Fruit fly (Drosophila melanogaster): Measurements from ENCODE around the gene CG13039.

DNA sequence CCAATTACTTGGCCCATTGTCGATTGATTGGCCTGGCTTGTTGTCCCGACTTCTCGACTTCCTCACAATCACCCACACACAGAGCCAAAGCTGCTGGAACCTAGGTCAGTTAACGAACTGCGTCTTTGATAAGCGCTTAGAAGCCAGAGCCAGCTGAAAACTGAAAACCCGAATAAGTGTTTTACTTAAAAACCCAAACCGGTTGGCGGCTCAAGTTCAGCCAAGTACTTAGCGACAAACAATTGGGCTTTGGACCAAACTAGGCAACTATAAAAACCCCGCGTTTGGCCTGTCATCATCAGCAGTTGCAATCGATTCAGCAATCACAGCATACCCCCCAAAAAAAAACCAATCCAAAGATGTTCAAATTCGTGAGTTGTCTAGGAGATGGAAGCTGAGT is 3.2 kb downstream of the CG13039 start, which contains the start of gene CG13059:
- no peak for TF ChIP-seq Myc (optimal IDR thresholded peaks at IDR 0.05)
- no peak for TF ChIP-seq insv (optimal IDR thresholded peaks at IDR 0.05)
- no peak for TF ChIP-seq psq (optimal IDR thresholded peaks at IDR 0.05)

All from Kc167 (cell line).